Fruit fly (Drosophila melanogaster): ENCODE results near the gene QIL1.

dm6 chr3L:17513893-17514616 is 48.3 kb downstream of the QIL1 start, which contains the start of the genes U4-U6-60K and CG7564:
- no peak for TF ChIP-seq psq (optimal IDR thresholded peaks at IDR 0.05)
- no peak for TF ChIP-seq EcR (GFP tag; optimal IDR thresholded peaks at IDR 0.05)
- no peak for TF ChIP-seq pan (optimal IDR thresholded peaks at IDR 0.05)
- TF ChIP-seq usp (GFP tag; optimal IDR thresholded peaks at IDR 0.05): no peak

All from whole organism.